Worm (Caenorhabditis elegans) whole organism, L4 larva: ENCODE data around the gene Y39A1A.10.

ENCODE experiments used
- R02D3.7 ChIP-seq: fragments of 150-350 bp; sonication (generic microtip); optimal IDR thresholded peaks from 3 replicates; lab custom pipeline; 2014; ENCODE audit warnings: missing biosample characterization, missing genetic modification characterization
- pha-4 ChIP-seq, 2 experiments: fragments of 150-350 bp in 1 of 2; fragments of 200-800 bp in 1 of 2; sonication (Bioruptor generic) in 1 of 2; IDR thresholded peaks in 1 of 2; optimal IDR thresholded peaks in 1 of 2; 2 replicates each; pipeline versions ENCODE4 v1.3.6 to Lab custom; 2014 to 2022; ENCODE audit warnings: missing genetic modification characterization in 2 of 2, missing genetic modification reagents in 2 of 2, missing biosample characterization in 1 of 2, missing compliant biosample characterization in 1 of 2
- snpc-4 ChIP-seq: fragments of 150-350 bp; optimal IDR thresholded peaks from 2 replicates; lab custom pipeline; 2014; ENCODE audit warnings: missing biosample characterization, missing genetic modification characterization

DNA sequence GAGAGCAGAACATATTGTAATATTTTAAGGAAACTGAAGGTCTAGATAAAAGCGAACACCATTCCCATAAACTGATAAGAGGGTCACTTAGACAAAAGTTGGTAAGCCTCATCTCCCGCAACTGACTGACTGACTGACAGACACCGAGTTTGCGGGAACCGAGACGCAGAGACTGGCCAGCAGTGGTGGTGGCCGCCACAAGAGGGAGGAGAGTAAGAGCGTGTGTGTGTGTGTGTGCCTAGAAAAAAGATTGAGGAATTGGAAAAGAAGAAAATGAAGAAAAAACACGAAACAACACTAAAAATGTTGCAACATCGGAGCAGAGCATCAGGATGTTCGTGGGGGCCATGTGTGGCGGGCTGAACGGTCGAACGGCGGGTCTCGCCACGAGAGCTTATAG, 2.0 kb downstream of the Y39A1A.10 start:
- TF ChIP-seq pha-4 (GFP tag; IDR thresholded peaks at IDR 0.05; lab: Robert Waterston, UW) = no peak
- TF ChIP-seq pha-4 (tag; optimal IDR thresholded peaks at IDR 0.05; lab: Kevin White, UChicago) = no peak
- no peak for TF ChIP-seq R02D3.7 (tag; lab: Kevin White, UChicago)
- no peak for TF ChIP-seq snpc-4 (tag; lab: Kevin White, UChicago)
